Fruit fly (Drosophila melanogaster) whole organism, embryonic: ENCODE measurements around the gene bwa.

ENCODE experiments used
- B-H1 ChIP-seq: fragments of 200-800 bp; sonication (Bioruptor generic); IDR thresholded peaks from 3 replicates; pipeline ENCODE4 v1.3.6; 2022; ENCODE audit warnings: missing biosample characterization, missing genetic modification characterization
- CG10267 ChIP-seq: fragments of 200-800 bp; sonication (Bioruptor generic); optimal IDR thresholded peaks from 2 replicates; lab custom pipeline; 2018; ENCODE audit warnings: missing biosample characterization, mild to moderate bottlenecking, missing genetic modification characterization, moderate library complexity
- CG10959 ChIP-seq: fragments of 200-800 bp; sonication (Bioruptor generic); IDR thresholded peaks from 2 replicates; pipeline ENCODE4 v1.3.6; 2022; ENCODE audit warnings: missing biosample characterization, missing genetic modification characterization
- CG10979 ChIP-seq: fragments of 200-800 bp; sonication (Bioruptor generic); optimal IDR thresholded peaks from 2 replicates; lab custom pipeline; 2018; ENCODE audit warnings: missing biosample characterization, mild to moderate bottlenecking, missing genetic modification characterization, moderate library complexity
- CG12155 ChIP-seq: fragments of 200-800 bp; sonication (Bioruptor generic); optimal IDR thresholded peaks from 3 replicates; lab custom pipeline; 2016; ENCODE audit warnings: missing biosample characterization, missing genetic modification characterization
- CG14667 ChIP-seq: fragments of 200-800 bp; sonication (Bioruptor generic); IDR thresholded peaks from 2 replicates; pipeline ENCODE4 v1.3.6; 2022; ENCODE audit warnings: missing biosample characterization, missing genetic modification characterization
- CG1832 ChIP-seq: fragments of 200-800 bp; sonication (Bioruptor generic); optimal IDR thresholded peaks from 2 replicates; lab custom pipeline; 2017; ENCODE audit warnings: missing biosample characterization, mild to moderate bottlenecking, missing genetic modification characterization, inconsistent platforms
- CG31441 ChIP-seq: fragments of 200-800 bp; sonication (Bioruptor generic); IDR thresholded peaks from 2 replicates; pipeline ENCODE4 v1.3.6; 2022; ENCODE audit warnings: missing biosample characterization, missing genetic modification characterization
- CG3847 ChIP-seq: fragments of 200-800 bp; sonication (Bioruptor generic); IDR thresholded peaks from 2 replicates; pipeline ENCODE4 v1.3.6; 2022; ENCODE audit warnings: missing biosample characterization, missing genetic modification characterization
- CG6854 ChIP-seq: fragments of 200-800 bp; sonication (Bioruptor generic); optimal IDR thresholded peaks from 3 replicates; lab custom pipeline; 2017; ENCODE audit warnings: missing biosample characterization, mild to moderate bottlenecking, missing genetic modification characterization
- CG7357 ChIP-seq: fragments of 200-800 bp; sonication (Bioruptor generic); IDR thresholded peaks from 3 replicates; pipeline ENCODE4 v1.3.6; 2022; ENCODE audit warnings: missing biosample characterization, missing genetic modification characterization
- CG7786 ChIP-seq: fragments of 200-800 bp; sonication (Bioruptor generic); optimal IDR thresholded peaks from 2 replicates; lab custom pipeline; 2016; ENCODE audit warnings: missing biosample characterization, missing genetic modification characterization
- CG8359 ChIP-seq: fragments of 200-800 bp; sonication (Bioruptor generic); optimal IDR thresholded peaks from 2 replicates; lab custom pipeline; 2017; ENCODE audit warnings: missing biosample characterization, mild to moderate bottlenecking, missing genetic modification characterization, borderline replicate concordance
- CG8388 ChIP-seq: fragments of 200-800 bp; sonication (Bioruptor generic); optimal IDR thresholded peaks from 2 replicates; lab custom pipeline; 2019; ENCODE audit warnings: missing biosample characterization, mild to moderate bottlenecking, missing genetic modification characterization, moderate library complexity
- CrebB ChIP-seq: fragments of 200-800 bp; sonication (Bioruptor generic); optimal IDR thresholded peaks from 3 replicates; lab custom pipeline; 2018; ENCODE audit warnings: missing biosample characterization, mild to moderate bottlenecking, missing genetic modification characterization
- ERR ChIP-seq: fragments of 200-800 bp; sonication (Bioruptor generic); optimal IDR thresholded peaks from 2 replicates; lab custom pipeline; 2016; ENCODE audit warnings: missing biosample characterization, missing genetic modification characterization
- Fer2 ChIP-seq: fragments of 200-800 bp; sonication (Bioruptor generic); optimal IDR thresholded peaks from 2 replicates; lab custom pipeline; 2018; ENCODE audit warnings: missing biosample characterization, mild to moderate bottlenecking, missing genetic modification characterization, moderate library complexity
- H15 ChIP-seq: fragments of 200-800 bp; sonication (Bioruptor generic); IDR thresholded peaks from 3 replicates; pipeline ENCODE4 v1.3.6; 2022; ENCODE audit warnings: missing biosample characterization, missing genetic modification characterization
- H2.0 ChIP-seq: fragments of 200-800 bp; sonication (Bioruptor generic); IDR thresholded peaks from 2 replicates; pipeline ENCODE4 v1.3.6; 2022; ENCODE audit warnings: missing biosample characterization, missing genetic modification characterization
- HLH3B ChIP-seq: fragments of 200-800 bp; sonication (Bioruptor generic); IDR thresholded peaks from 2 replicates; pipeline ENCODE4 v1.3.6; 2022; ENCODE audit warnings: missing biosample characterization, missing genetic modification characterization
- HmgD ChIP-seq: fragments of 200-800 bp; sonication (Bioruptor generic); optimal IDR thresholded peaks from 3 replicates; lab custom pipeline; 2016; ENCODE audit warnings: missing biosample characterization, missing genetic modification characterization
- Hr3 ChIP-seq: fragments of 200-800 bp; sonication (Bioruptor generic); optimal IDR thresholded peaks from 3 replicates; lab custom pipeline; 2016; ENCODE audit warnings: missing biosample characterization, missing genetic modification characterization
- Hsf ChIP-seq: fragments of 200-800 bp; sonication (Bioruptor generic); optimal IDR thresholded peaks from 3 replicates; lab custom pipeline; 2016; ENCODE audit warnings: missing biosample characterization, missing genetic modification characterization
- Jarid2 ChIP-seq: fragments of 200-800 bp; sonication (Bioruptor generic); optimal IDR thresholded peaks from 3 replicates; lab custom pipeline; 2017; ENCODE audit warnings: mild to moderate bottlenecking, missing biosample characterization, missing genetic modification reagents, missing genetic modification characterization
- Lim3 ChIP-seq: fragments of 200-800 bp; sonication (Bioruptor generic); IDR thresholded peaks from 2 replicates; pipeline ENCODE4 v1.3.6; 2022; ENCODE audit warnings: missing biosample characterization, missing genetic modification characterization
- MESR4 ChIP-seq: fragments of 200-800 bp; sonication (Bioruptor generic); optimal IDR thresholded peaks from 2 replicates; lab custom pipeline; 2018; ENCODE audit warnings: missing biosample characterization, mild to moderate bottlenecking, missing genetic modification characterization, moderate library complexity
- Mad ChIP-seq: fragments of 200-800 bp; sonication (Bioruptor generic); optimal IDR thresholded peaks from 2 replicates; lab custom pipeline; 2016; ENCODE audit warnings: missing biosample characterization, missing genetic modification characterization
- Neu2 ChIP-seq: fragments of 200-800 bp; sonication (Bioruptor generic); optimal IDR thresholded peaks from 3 replicates; lab custom pipeline; 2016; ENCODE audit warnings: missing biosample characterization, missing genetic modification characterization, borderline replicate concordance
- Nf-YA ChIP-seq: fragments of 200-800 bp; sonication (Bioruptor generic); IDR thresholded peaks from 2 replicates; pipeline ENCODE4 v1.3.6; 2022; ENCODE audit warnings: missing biosample characterization, missing genetic modification characterization
- Opbp ChIP-seq: fragments of 200-800 bp; sonication (Bioruptor generic); IDR thresholded peaks from 3 replicates; pipeline ENCODE4 v1.3.6; 2022; ENCODE audit warnings: missing biosample characterization, missing genetic modification characterization; ENCODE audit not compliant: partially characterized antibody
- Optix ChIP-seq: fragments of 200-800 bp; sonication (Bioruptor generic); IDR thresholded peaks from 3 replicates; pipeline ENCODE4 v1.3.6; 2022; ENCODE audit warnings: missing biosample characterization, missing genetic modification characterization
- Poxn ChIP-seq: fragments of 200-800 bp; sonication (Bioruptor generic); IDR thresholded peaks from 2 replicates; pipeline ENCODE4 v1.3.6; 2022; ENCODE audit warnings: missing biosample characterization, missing genetic modification characterization
- Rx ChIP-seq: fragments of 200-800 bp; sonication (Bioruptor generic); IDR thresholded peaks from 2 replicates; pipeline ENCODE4 v1.3.6; 2022; ENCODE audit warnings: missing biosample characterization, missing genetic modification characterization
- Ssrp ChIP-seq: fragments of 200-800 bp; sonication (Bioruptor generic); optimal IDR thresholded peaks from 2 replicates; lab custom pipeline; 2018; ENCODE audit warnings: missing biosample characterization, mild to moderate bottlenecking, missing genetic modification characterization, moderate library complexity
- caup ChIP-seq: fragments of 200-800 bp; sonication (Bioruptor generic); optimal IDR thresholded peaks from 3 replicates; lab custom pipeline; 2017; ENCODE audit warnings: missing biosample characterization, mild to moderate bottlenecking, missing genetic modification characterization, moderate library complexity; ENCODE audit not compliant: severe bottlenecking
- da ChIP-seq: fragments of 200-800 bp; sonication (Bioruptor generic); optimal IDR thresholded peaks from 2 replicates; lab custom pipeline; 2016; ENCODE audit warnings: missing biosample characterization, missing genetic modification characterization
- dmrt11E ChIP-seq: fragments of 200-800 bp; sonication (Bioruptor generic); optimal IDR thresholded peaks from 3 replicates; lab custom pipeline; 2018; ENCODE audit warnings: missing biosample characterization, mild to moderate bottlenecking, missing genetic modification characterization, moderate library complexity
- gce ChIP-seq: fragments of 200-800 bp; sonication (Bioruptor generic); IDR thresholded peaks from 3 replicates; pipeline ENCODE4 v1.3.6; 2022; ENCODE audit warnings: missing biosample characterization, missing genetic modification characterization
- lov ChIP-seq, 2 experiments: fragments of 200-800 bp in 1 of 2; fragments of >200 bp in 1 of 2; sonication (Bioruptor generic) in 1 of 2; IDR thresholded peaks in 1 of 2; optimal IDR thresholded peaks in 1 of 2; 2 replicates in 1 of 2; 3 replicates in 1 of 2; pipeline versions ENCODE4 v1.3.6 to Lab custom; 2017 to 2022; ENCODE audit warnings: missing biosample characterization in 1 of 2, missing genetic modification characterization in 1 of 2
- peb ChIP-seq: fragments of 200-800 bp; sonication (Bioruptor generic); IDR thresholded peaks from 2 replicates; pipeline ENCODE4 v1.3.6; 2022; ENCODE audit warnings: missing biosample characterization, missing genetic modification characterization
- phol ChIP-seq: fragments of 200-800 bp; sonication (Bioruptor generic); optimal IDR thresholded peaks from 3 replicates; lab custom pipeline; 2018; ENCODE audit warnings: missing biosample characterization, mild to moderate bottlenecking, missing genetic modification characterization, moderate library complexity
- pnt ChIP-seq: fragments of 200-800 bp; sonication (Bioruptor generic); optimal IDR thresholded peaks from 3 replicates; lab custom pipeline; 2016; ENCODE audit warnings: missing biosample characterization, missing genetic modification characterization
- psq ChIP-seq: fragments of 200-800 bp; sonication (Bioruptor generic); optimal IDR thresholded peaks from 2 replicates; lab custom pipeline; 2017; ENCODE audit warnings: missing biosample characterization, missing genetic modification characterization
- pum ChIP-seq: fragments of 200-800 bp; sonication (Bioruptor generic); optimal IDR thresholded peaks from 2 replicates; lab custom pipeline; 2016; ENCODE audit warnings: missing biosample characterization, missing genetic modification characterization
- ro ChIP-seq: fragments of 200-800 bp; sonication (Bioruptor generic); IDR thresholded peaks from 2 replicates; pipeline ENCODE4 v1.3.6; 2022; ENCODE audit warnings: missing biosample characterization, missing genetic modification characterization
- shn ChIP-seq: fragments of 200-800 bp; sonication (Bioruptor generic); optimal IDR thresholded peaks from 3 replicates; lab custom pipeline; 2016; ENCODE audit warnings: missing biosample characterization, missing genetic modification characterization
- ssp ChIP-seq: fragments of 200-800 bp; sonication (Bioruptor generic); IDR thresholded peaks from 2 replicates; pipeline ENCODE4 v1.3.6; 2022; ENCODE audit warnings: missing biosample characterization, missing genetic modification characterization
- wor ChIP-seq: fragments of 200-800 bp; sonication (Bioruptor generic); IDR thresholded peaks from 2 replicates; pipeline ENCODE4 v1.3.6; 2022; ENCODE audit warnings: missing biosample characterization, missing genetic modification characterization

The bwa gene

DNA sequence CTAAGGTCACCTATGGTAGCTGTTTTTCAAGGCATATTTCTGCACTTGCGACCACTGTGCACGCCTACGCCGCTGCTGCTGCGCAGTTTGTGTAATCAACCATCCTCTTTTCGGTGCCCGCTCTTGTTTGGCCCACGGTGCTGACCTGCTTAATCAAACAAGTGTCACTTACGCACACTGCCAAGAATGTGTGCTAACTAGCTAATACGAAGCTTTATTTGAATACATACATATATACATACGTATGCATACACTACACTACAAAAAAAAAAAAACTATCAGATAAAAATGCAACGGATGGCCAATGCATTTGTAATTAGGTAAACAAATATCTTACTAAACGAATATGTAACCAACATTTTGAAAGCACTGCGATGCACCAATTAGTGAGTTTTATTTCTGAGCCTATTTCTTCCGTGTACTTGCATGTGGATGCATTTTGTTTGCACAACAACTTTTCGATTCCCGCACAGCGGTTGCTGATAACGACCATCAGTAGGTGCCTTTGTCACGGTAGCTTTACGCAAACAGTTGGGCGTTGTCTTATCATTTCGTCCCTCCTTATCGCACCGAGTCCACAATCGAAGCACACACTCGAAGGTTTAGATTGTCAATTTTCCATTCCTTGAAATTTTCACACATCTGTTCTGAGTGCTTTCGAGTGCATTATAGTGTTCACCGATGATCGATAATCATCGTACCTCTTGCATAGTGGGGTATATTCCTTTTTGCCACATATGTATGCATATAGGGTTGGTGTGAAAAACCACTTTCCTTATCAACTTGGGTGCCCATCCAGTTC, 20.3 kb downstream of the bwa start (continued):
- TF ChIP-seq Fer2 (tag; lab: Kevin White, UChicago) (peak; percentile 1), Rx (GFP tag; lab: Robert Waterston, UW) (peak; percentile 89), MESR4 (GFP tag; lab: Kevin White, UChicago) (peak; percentile 26), caup (GFP tag; lab: Kevin White, UChicago) (peak; percentile 74), gce (GFP tag; lab: Robert Waterston, UW) (peak; percentile 91), CG12155 (peak; percentile 68), HmgD (GFP tag; lab: Kevin White, UChicago) (peak; percentile 8), CG6854 (peak; percentile 71), HLH3B (peak; percentile 84), CG10959 (peak; percentile 59), CrebB (tag; lab: Kevin White, UChicago) (peak; percentile 75), shn (GFP tag; lab: Kevin White, UChicago) (peak; percentile 47), CG1832 (GFP tag; lab: Kevin White, UChicago) (no peak), CG31441 (GFP tag; lab: Robert Waterston, UW) (peak; percentile 86), Nf-YA (GFP tag; lab: Robert Waterston, UW) (peak; percentile 73), CG7786 (GFP tag; lab: Kevin White, UChicago) (peak; percentile 61), B-H1 (GFP tag; lab: Robert Waterston, UW) (peak; percentile 83), pnt (GFP tag; lab: Kevin White, UChicago) (peak; percentile 80), wor (GFP tag; lab: Robert Waterston, UW) (peak; percentile 79), phol (peak; percentile 83), Optix (GFP tag; lab: Robert Waterston, UW) (peak; percentile 77), CG3847 (GFP tag; lab: Robert Waterston, UW) (peak; percentile 51), CG10979 (tag; lab: Kevin White, UChicago) (peak; percentile 82), CG8359 (GFP tag; lab: Kevin White, UChicago) (peak; percentile 56), CG7357 (GFP tag; lab: Robert Waterston, UW) (peak; percentile 55; the same call in 2 of the 3 replicates), Mad (peak; percentile 74), psq (GFP tag; lab: Kevin White, UChicago) (peak; percentile 56), peb (GFP tag; lab: Robert Waterston, UW) (peak; percentile 75), Hsf (GFP tag; lab: Kevin White, UChicago) (peak; percentile 83), pum (GFP tag; lab: Kevin White, UChicago) (peak; percentile 84), Neu2 (no peak), H15 (GFP tag; lab: Robert Waterston, UW) (peak; percentile 89), CG14667 (GFP tag; lab: Robert Waterston, UW) (peak; percentile 82), Hr3 (peak; percentile 78), lov (optimal IDR thresholded peaks at IDR 0.05; lab: Kevin White, UChicago) (no peak), lov (GFP tag; IDR thresholded peaks at IDR 0.05; lab: Robert Waterston, UW) (peak; percentile 78; the same call in 2 of the 3 replicates), ssp (GFP tag; lab: Robert Waterston, UW) (peak; percentile 68), da (GFP tag; lab: Kevin White, UChicago) (peak; percentile 22), ERR (GFP tag; lab: Kevin White, UChicago) (peak; percentile 6), dmrt11E (tag; lab: Kevin White, UChicago) (peak; percentile 80), Ssrp (peak; percentile 73), Opbp (GFP tag; lab: Robert Waterston, UW) (no peak), Jarid2 (GFP tag; lab: Kevin White, UChicago) (peak; percentile 63), CG8388 (GFP tag; lab: Kevin White, UChicago) (peak; percentile 81), ro (no peak; the same call in 1 of the 2 replicates), Lim3 (GFP tag; lab: Robert Waterston, UW) (0 out of 2 replicates have a peak, but pooled peaks have one; percentile 7), CG10267 (peak; percentile 71), Poxn (no peak), H2.0 (GFP tag; lab: Robert Waterston, UW) (peak; percentile 77)
